Fruit fly (Drosophila melanogaster) whole organism, embryonic: ENCODE measurements around the gene CG14515.

Source experiments
- Abd-B ChIP-seq: fragments of 200-800 bp; sonication (Bioruptor generic); optimal IDR thresholded peaks from 2 replicates; lab custom pipeline; 2018; ENCODE audit warnings: missing biosample characterization, mild to moderate bottlenecking, missing genetic modification characterization, moderate library complexity
- CG1024 ChIP-seq: fragments of 200-800 bp; sonication (Bioruptor generic); IDR thresholded peaks from 2 replicates; pipeline ENCODE4 v1.3.6; 2022; ENCODE audit warnings: missing biosample characterization, missing genetic modification characterization
- CG10267 ChIP-seq: fragments of 200-800 bp; sonication (Bioruptor generic); optimal IDR thresholded peaks from 2 replicates; lab custom pipeline; 2018; ENCODE audit warnings: missing biosample characterization, mild to moderate bottlenecking, missing genetic modification characterization, moderate library complexity
- CG11695 ChIP-seq: fragments of 200-800 bp; sonication (Bioruptor generic); IDR thresholded peaks from 3 replicates; pipeline ENCODE4 v1.3.6; 2022; ENCODE audit warnings: missing biosample characterization, missing genetic modification characterization
- CG11696 ChIP-seq: fragments of 200-800 bp; sonication (Bioruptor generic); IDR thresholded peaks from 2 replicates; pipeline ENCODE4 v1.3.6; 2022; ENCODE audit warnings: missing biosample characterization, missing genetic modification characterization
- CG12299 ChIP-seq: fragments of 200-800 bp; sonication (Bioruptor generic); optimal IDR thresholded peaks from 2 replicates; lab custom pipeline; 2018; ENCODE audit warnings: missing biosample characterization, mild to moderate bottlenecking, missing genetic modification characterization
- CG12391 ChIP-seq: fragments of 200-800 bp; sonication (Bioruptor generic); optimal IDR thresholded peaks from 3 replicates; lab custom pipeline; 2018; ENCODE audit warnings: missing biosample characterization, mild to moderate bottlenecking, missing genetic modification characterization, moderate library complexity
- CG13123 ChIP-seq: fragments of 200-800 bp; sonication (Bioruptor generic); optimal IDR thresholded peaks from 2 replicates; lab custom pipeline; 2016; ENCODE audit warnings: missing biosample characterization, missing genetic modification characterization
- CG15479 ChIP-seq: fragments of 200-800 bp; sonication (Bioruptor generic); optimal IDR thresholded peaks from 3 replicates; lab custom pipeline; 2019; ENCODE audit warnings: missing biosample characterization, mild to moderate bottlenecking, missing genetic modification characterization, moderate library complexity
- CG17612 ChIP-seq: fragments of 200-800 bp; sonication (Bioruptor generic); IDR thresholded peaks from 2 replicates; pipeline ENCODE4 v1.3.6; 2022; ENCODE audit warnings: missing biosample characterization, missing genetic modification characterization
- CG18262 ChIP-seq: fragments of 200-800 bp; optimal IDR thresholded peaks from 3 replicates; lab custom pipeline; 2019; ENCODE audit warnings: missing biosample characterization, mild to moderate bottlenecking, missing genetic modification characterization, moderate library complexity
- CG2129 ChIP-seq: fragments of 200-800 bp; sonication (Bioruptor generic); IDR thresholded peaks from 2 replicates; pipeline ENCODE4 v1.3.6; 2022; ENCODE audit warnings: missing biosample characterization, missing genetic modification characterization; ENCODE audit not compliant: partially characterized antibody
- CG3163 ChIP-seq: fragments of 200-800 bp; sonication (Bioruptor generic); optimal IDR thresholded peaks from 3 replicates; lab custom pipeline; 2016; ENCODE audit warnings: missing biosample characterization, missing genetic modification characterization
- CG32772 ChIP-seq: fragments of 200-800 bp; sonication (Bioruptor generic); IDR thresholded peaks from 2 replicates; pipeline ENCODE4 v1.3.6; 2022; ENCODE audit warnings: missing biosample characterization, missing genetic modification characterization
- CG34224 ChIP-seq: fragments of 200-800 bp; sonication (Bioruptor generic); IDR thresholded peaks from 3 replicates; pipeline ENCODE4 v1.3.6; 2022; ENCODE audit warnings: missing biosample characterization, missing genetic modification characterization; ENCODE audit not compliant: partially characterized antibody
- CG34422 ChIP-seq: fragments of 200-800 bp; sonication (Bioruptor generic); IDR thresholded peaks from 3 replicates; pipeline ENCODE4 v1.3.6; 2022; ENCODE audit warnings: missing biosample characterization, missing genetic modification characterization
- CG42726 ChIP-seq: fragments of 200-800 bp; sonication (Bioruptor generic); IDR thresholded peaks from 2 replicates; pipeline ENCODE4 v1.3.6; 2022; ENCODE audit warnings: missing biosample characterization, missing genetic modification characterization; ENCODE audit not compliant: partially characterized antibody
- CG4328 ChIP-seq: fragments of 200-800 bp; sonication (Bioruptor generic); optimal IDR thresholded peaks from 3 replicates; lab custom pipeline; 2017; ENCODE audit warnings: missing biosample characterization, missing genetic modification reagents, missing genetic modification characterization
- CG4617 ChIP-seq: fragments of 200-800 bp; sonication (Bioruptor generic); optimal IDR thresholded peaks from 3 replicates; lab custom pipeline; 2016; ENCODE audit warnings: missing biosample characterization, missing genetic modification characterization, borderline replicate concordance
- CG6272 ChIP-seq: fragments of 200-800 bp; sonication (Bioruptor generic); IDR thresholded peaks from 2 replicates; pipeline ENCODE4 v1.3.6; 2022; ENCODE audit warnings: missing biosample characterization, missing genetic modification characterization
- CG7745 ChIP-seq: fragments of 200-800 bp; sonication (Bioruptor generic); optimal IDR thresholded peaks from 2 replicates; lab custom pipeline; 2018; ENCODE audit warnings: missing biosample characterization, mild to moderate bottlenecking, missing genetic modification characterization, moderate library complexity
- CG7963 ChIP-seq: fragments of 200-800 bp; sonication (Bioruptor generic); IDR thresholded peaks from 3 replicates; pipeline ENCODE4 v1.3.6; 2022; ENCODE audit warnings: missing biosample characterization, missing genetic modification characterization; ENCODE audit not compliant: partially characterized antibody
- CG9609 ChIP-seq: fragments of 200-800 bp; sonication (Bioruptor generic); optimal IDR thresholded peaks from 3 replicates; lab custom pipeline; 2016; ENCODE audit warnings: missing biosample characterization, missing genetic modification characterization
- CG9797 ChIP-seq: fragments of 200-800 bp; sonication (Bioruptor generic); optimal IDR thresholded peaks from 3 replicates; lab custom pipeline; 2018; ENCODE audit warnings: missing biosample characterization, mild to moderate bottlenecking, missing genetic modification characterization
- Doc3 ChIP-seq: fragments of 200-800 bp; sonication (Bioruptor generic); IDR thresholded peaks from 3 replicates; pipeline ENCODE4 v1.3.6; 2022; ENCODE audit warnings: missing biosample characterization, missing genetic modification characterization; ENCODE audit not compliant: partially characterized antibody
- HLH4C ChIP-seq: fragments of 200-800 bp; sonication (Bioruptor generic); IDR thresholded peaks from 3 replicates; pipeline ENCODE4 v1.3.6; 2022; ENCODE audit warnings: missing biosample characterization, missing genetic modification characterization; ENCODE audit not compliant: partially characterized antibody
- Hr78 ChIP-seq, 2 experiments: fragments of 200-800 bp in 1 of 2; fragments of >200 bp in 1 of 2; sonication (Bioruptor generic) in 1 of 2; optimal IDR thresholded peaks; 2 replicates each; lab custom pipeline; 2017 to 2019; ENCODE audit warnings: missing biosample characterization in 2 of 2, missing genetic modification characterization in 2 of 2, mild to moderate bottlenecking in 1 of 2, moderate library complexity in 1 of 2
- Lim3 ChIP-seq: fragments of 200-800 bp; sonication (Bioruptor generic); IDR thresholded peaks from 2 replicates; pipeline ENCODE4 v1.3.6; 2022; ENCODE audit warnings: missing biosample characterization, missing genetic modification characterization
- Neu2 ChIP-seq: fragments of 200-800 bp; sonication (Bioruptor generic); optimal IDR thresholded peaks from 3 replicates; lab custom pipeline; 2016; ENCODE audit warnings: missing biosample characterization, missing genetic modification characterization, borderline replicate concordance
- Sry-δ ChIP-seq: fragments of 200-800 bp; sonication (Bioruptor generic); optimal IDR thresholded peaks from 2 replicates; lab custom pipeline; 2016; ENCODE audit warnings: missing biosample characterization, missing genetic modification characterization
- abd-A ChIP-seq: fragments of 200-800 bp; sonication (Bioruptor generic); optimal IDR thresholded peaks from 3 replicates; lab custom pipeline; 2019; ENCODE audit warnings: missing biosample characterization, mild to moderate bottlenecking, missing genetic modification characterization, moderate library complexity
- ato ChIP-seq: fragments of 200-800 bp; sonication (Bioruptor generic); IDR thresholded peaks from 2 replicates; pipeline ENCODE4 v1.3.6; 2022; ENCODE audit warnings: missing biosample characterization, missing genetic modification characterization; ENCODE audit not compliant: partially characterized antibody
- chn ChIP-seq: fragments of 200-800 bp; sonication (Bioruptor generic); optimal IDR thresholded peaks from 2 replicates; lab custom pipeline; 2016; ENCODE audit warnings: missing biosample characterization, missing genetic modification characterization
- crp ChIP-seq, 2 experiments: fragments of 200-800 bp; sonication (Bioruptor generic); optimal IDR thresholded peaks; 2 replicates in 1 of 2; 3 replicates in 1 of 2; lab custom pipeline; 2017; ENCODE audit warnings: missing biosample characterization in 2 of 2, missing genetic modification characterization in 2 of 2, mild to moderate bottlenecking in 1 of 2, moderate library complexity in 1 of 2
- eyg ChIP-seq: fragments of 200-800 bp; sonication (Bioruptor generic); optimal IDR thresholded peaks from 3 replicates; lab custom pipeline; 2016; ENCODE audit warnings: missing biosample characterization, missing genetic modification characterization
- ftz-f1 ChIP-seq: fragments of 200-800 bp; sonication (Bioruptor generic); optimal IDR thresholded peaks from 2 replicates; lab custom pipeline; 2016; ENCODE audit warnings: missing biosample characterization, missing genetic modification characterization
- gfzf ChIP-seq: fragments of 200-800 bp; sonication (Bioruptor generic); optimal IDR thresholded peaks from 2 replicates; lab custom pipeline; 2016; ENCODE audit warnings: missing biosample characterization, mild to moderate bottlenecking, missing genetic modification characterization, moderate library complexity
- grn ChIP-seq: fragments of 200-800 bp; sonication (Bioruptor generic); optimal IDR thresholded peaks from 3 replicates; lab custom pipeline; 2017; ENCODE audit warnings: missing biosample characterization, missing genetic modification characterization
- gro ChIP-seq: fragments of 200-800 bp; sonication (Bioruptor generic); optimal IDR thresholded peaks from 2 replicates; lab custom pipeline; 2016; ENCODE audit warnings: missing biosample characterization, missing genetic modification characterization
- lilli ChIP-seq: fragments of 200-800 bp; sonication (Bioruptor generic); optimal IDR thresholded peaks from 3 replicates; lab custom pipeline; 2016; ENCODE audit warnings: missing biosample characterization, missing genetic modification characterization
- lmd ChIP-seq: fragments of 200-800 bp; sonication (Bioruptor generic); IDR thresholded peaks from 2 replicates; pipeline ENCODE4 v1.3.6; 2022; ENCODE audit warnings: missing biosample characterization, missing genetic modification characterization
- lola ChIP-seq, 3 experiments: fragments of >200 bp in 2 of 3; fragments of 200-800 bp in 1 of 3; sonication (Bioruptor generic) in 1 of 3; optimal IDR thresholded peaks; 2 replicates each; lab custom pipeline; 2017 to 2019; ENCODE audit warnings: missing biosample characterization in 3 of 3, missing genetic modification characterization in 3 of 3, mild to moderate bottlenecking in 1 of 3, moderate library complexity in 1 of 3
- mld ChIP-seq: fragments of 200-800 bp; sonication (Bioruptor generic); IDR thresholded peaks from 3 replicates; pipeline ENCODE4 v1.3.6; 2022; ENCODE audit warnings: missing biosample characterization, missing genetic modification characterization; ENCODE audit not compliant: partially characterized antibody
- nmo ChIP-seq: fragments of 200-800 bp; sonication (Bioruptor generic); optimal IDR thresholded peaks from 2 replicates; lab custom pipeline; 2018; ENCODE audit warnings: missing biosample characterization, mild to moderate bottlenecking, missing genetic modification characterization, moderate library complexity
- sd ChIP-seq: fragments of 200-800 bp; sonication (Bioruptor generic); optimal IDR thresholded peaks from 3 replicates; lab custom pipeline; 2018; ENCODE audit warnings: missing biosample characterization, mild to moderate bottlenecking, missing genetic modification characterization, moderate library complexity
- sr ChIP-seq: fragments of 200-800 bp; sonication (Bioruptor generic); IDR thresholded peaks from 3 replicates; pipeline ENCODE4 v1.3.6; 2022; ENCODE audit warnings: missing biosample characterization, missing genetic modification characterization
- vfl ChIP-seq: fragments of 200-800 bp; sonication (Bioruptor generic); optimal IDR thresholded peaks from 2 replicates; lab custom pipeline; 2016; ENCODE audit warnings: missing biosample characterization, missing genetic modification characterization
- vnd ChIP-seq: fragments of 200-800 bp; sonication (Bioruptor generic); IDR thresholded peaks from 3 replicates; pipeline ENCODE4 v1.3.6; 2022; ENCODE audit warnings: missing biosample characterization, missing genetic modification characterization; ENCODE audit not compliant: partially characterized antibody

The CG14515 gene

dm6 chr3R:29228745-29229448 lies 31.5 kb downstream of the CG14515 start, which contains the start of gene Usp1 (continued):
- no peak for TF ChIP-seq CG18262
- TF ChIP-seq CG2129 (GFP tag; lab: Robert Waterston, UW), result peak; percentile 78
- no peak for TF ChIP-seq lmd
- no peak for TF ChIP-seq CG32772
- no peak for TF ChIP-seq CG15479 (GFP tag; lab: Kevin White, UChicago)
- peak; percentile 65 for TF ChIP-seq gro (GFP tag; lab: Kevin White, UChicago)
- TF ChIP-seq Abd-B, result no peak
- peak; percentile 10 for TF ChIP-seq CG12299 (tag; lab: Kevin White, UChicago)
- TF ChIP-seq CG1024 (GFP tag; lab: Robert Waterston, UW), result no peak
- peak; percentile 13; the same call in 1 of the 2 replicates for TF ChIP-seq CG6272
- peak; percentile 97 for TF ChIP-seq CG7963 (GFP tag; lab: Robert Waterston, UW)
- TF ChIP-seq crp (GFP tag; optimal IDR thresholded peaks at IDR 0.05; lab: Kevin White, UChicago), result peak in 1 of 2 experiments; percentile 8
- no peak for TF ChIP-seq abd-A (tag; lab: Kevin White, UChicago)
- TF ChIP-seq CG10267 (tag; lab: Kevin White, UChicago), result peak; percentile 53
- TF ChIP-seq vnd (GFP tag; lab: Robert Waterston, UW), result peak; percentile 94
- peak; percentile 5 for TF ChIP-seq CG3163 (GFP tag; lab: Kevin White, UChicago)
- peak; percentile 92 for TF ChIP-seq CG4617 (GFP tag; lab: Kevin White, UChicago)
- TF ChIP-seq lilli, result peak; percentile 27
- TF ChIP-seq CG9797, result peak; percentile 44
- TF ChIP-seq vfl (GFP tag; lab: Kevin White, UChicago), result no peak
- TF ChIP-seq sd, result no peak
- TF ChIP-seq CG12391 (tag; lab: Kevin White, UChicago), result peak; percentile 12
- peak; percentile 95 for TF ChIP-seq CG34224 (GFP tag; lab: Robert Waterston, UW)
- TF ChIP-seq Doc3, result peak; percentile 86
- TF ChIP-seq Sry-δ, result peak; percentile 93
- peak; percentile 62 for TF ChIP-seq nmo (GFP tag; lab: Kevin White, UChicago)
- no peak for TF ChIP-seq CG7745 (tag; lab: Kevin White, UChicago)
- no peak for TF ChIP-seq lola (GFP tag; optimal IDR thresholded peaks at IDR 0.05; lab: Kevin White, UChicago)
- peak; percentile 99 for TF ChIP-seq HLH4C (GFP tag; lab: Robert Waterston, UW)
- no peak for TF ChIP-seq Hr78 (GFP tag; optimal IDR thresholded peaks at IDR 0.05; lab: Kevin White, UChicago)
- TF ChIP-seq CG42726 (GFP tag; lab: Robert Waterston, UW), result peak; percentile 95
- peak; percentile 19 for TF ChIP-seq ftz-f1 (GFP tag; lab: Kevin White, UChicago)
- TF ChIP-seq sr (GFP tag; lab: Robert Waterston, UW), result no peak
- peak; percentile 52; the same call in 1 of the 3 replicates for TF ChIP-seq CG34422
- TF ChIP-seq eyg (GFP tag; lab: Kevin White, UChicago), result no peak
- TF ChIP-seq grn (GFP tag; lab: Kevin White, UChicago), result no peak
- peak; percentile 27 for TF ChIP-seq gfzf (GFP tag; lab: Kevin White, UChicago)
- peak; percentile 97 for TF ChIP-seq mld (GFP tag; lab: Robert Waterston, UW)
- TF ChIP-seq chn (GFP tag; lab: Kevin White, UChicago), result no peak
- no peak for TF ChIP-seq Lim3 (GFP tag; lab: Robert Waterston, UW)
- no peak for TF ChIP-seq Neu2
- TF ChIP-seq CG9609 (GFP tag; lab: Kevin White, UChicago), result peak; percentile 16
- TF ChIP-seq CG4328 (GFP tag; lab: Kevin White, UChicago), result no peak
- no peak for TF ChIP-seq CG11696 (GFP tag; lab: Robert Waterston, UW)
- no peak for TF ChIP-seq CG17612 (GFP tag; lab: Robert Waterston, UW)
- no peak for TF ChIP-seq CG13123 (GFP tag; lab: Kevin White, UChicago)
- peak; percentile 98 for TF ChIP-seq ato (GFP tag; lab: Robert Waterston, UW)
- TF ChIP-seq CG11695 (GFP tag; lab: Robert Waterston, UW), result no peak
